Worm (Caenorhabditis elegans) whole organism, young adult: Measurements from ENCODE around the gene ZK418.6.

ENCODE experiments used
- B0035.1 ChIP-seq: sonication (generic microtip); optimal IDR thresholded peaks from 2 replicates; lab custom pipeline; 2016; ENCODE audit warnings: missing genetic modification characterization, mild to moderate bottlenecking, missing compliant biosample characterization, missing genotype, missing genetic modification reagents
- C17E4.6 ChIP-seq: fragments of 200-800 bp; sonication (Bioruptor generic); IDR thresholded peaks from 2 replicates; pipeline ENCODE4 v1.3.6; 2022; ENCODE audit warnings: missing genetic modification reagents, missing genetic modification characterization, missing compliant biosample characterization
- D2030.7 ChIP-seq: fragments of 200-800 bp; sonication (Bioruptor generic); IDR thresholded peaks from 2 replicates; pipeline ENCODE4 v1.3.6; 2022; ENCODE audit warnings: missing genetic modification reagents, missing genetic modification characterization, missing compliant biosample characterization
- F10E7.11 ChIP-seq: sonication (generic microtip); optimal IDR thresholded peaks from 2 replicates; lab custom pipeline; 2017; ENCODE audit warnings: mild to moderate bottlenecking, missing genetic modification characterization, moderate library complexity, missing compliant biosample characterization
- F33H1.4 ChIP-seq: fragments of 200-800 bp; sonication (Bioruptor generic); IDR thresholded peaks from 2 replicates; pipeline ENCODE4 v1.3.6; 2022; ENCODE audit warnings: missing genetic modification reagents, missing genetic modification characterization, missing compliant biosample characterization
- F37B4.10 ChIP-seq: fragments of 200-800 bp; sonication (Bioruptor generic); IDR thresholded peaks from 2 replicates; pipeline ENCODE4 v1.3.6; 2022; ENCODE audit warnings: missing genetic modification characterization, missing compliant biosample characterization
- F52B5.7 ChIP-seq: sonication (generic microtip); optimal IDR thresholded peaks from 2 replicates; lab custom pipeline; 2016; ENCODE audit warnings: mild to moderate bottlenecking, missing genetic modification characterization, missing compliant biosample characterization
- F57A8.1 ChIP-seq: fragments of 200-800 bp; sonication (Bioruptor generic); optimal IDR thresholded peaks from 2 replicates; lab custom pipeline; 2018; ENCODE audit warnings: mild to moderate bottlenecking, missing genetic modification characterization, moderate library complexity, missing compliant biosample characterization
- K12H6.12 ChIP-seq: fragments of 200-800 bp; sonication (Bioruptor generic); optimal IDR thresholded peaks from 2 replicates; lab custom pipeline; 2018; ENCODE audit warnings: mild to moderate bottlenecking, missing genetic modification characterization, missing compliant biosample characterization
- T26A5.8 ChIP-seq: sonication (generic microtip); optimal IDR thresholded peaks from 2 replicates; lab custom pipeline; 2016; ENCODE audit warnings: missing genetic modification characterization, missing compliant biosample characterization
- athp-1 ChIP-seq: sonication (generic microtip); optimal IDR thresholded peaks from 2 replicates; lab custom pipeline; 2017; ENCODE audit warnings: mild to moderate bottlenecking, missing genetic modification characterization, missing compliant biosample characterization
- ceh-100 ChIP-seq: fragments of 200-800 bp; sonication (Bioruptor generic); IDR thresholded peaks from 2 replicates; pipeline ENCODE4 v1.3.6; 2022; ENCODE audit warnings: missing genetic modification reagents, missing genetic modification characterization, missing compliant biosample characterization
- ceh-58 ChIP-seq: fragments of 200-800 bp; sonication (Bioruptor generic); IDR thresholded peaks from 2 replicates; pipeline ENCODE4 v1.3.6; 2022; ENCODE audit warnings: missing genetic modification characterization, missing compliant biosample characterization
- ceh-91 ChIP-seq: fragments of 200-800 bp; sonication (Bioruptor generic); IDR thresholded peaks from 2 replicates; pipeline ENCODE4 v1.3.6; 2022; ENCODE audit warnings: missing genetic modification reagents, missing genetic modification characterization, missing compliant biosample characterization
- die-1 ChIP-seq: sonication (generic microtip); optimal IDR thresholded peaks from 2 replicates; lab custom pipeline; 2016; ENCODE audit warnings: missing genotype, mild to moderate bottlenecking, missing genetic modification characterization, missing compliant biosample characterization
- efl-1 ChIP-seq: fragments of 150-350 bp; optimal IDR thresholded peaks from 2 replicates; lab custom pipeline; 2014; ENCODE audit warnings: missing biosample characterization, missing genetic modification reagents, missing genetic modification characterization
- egrh-3 ChIP-seq: fragments of 200-800 bp; sonication (Bioruptor generic); IDR thresholded peaks from 2 replicates; pipeline ENCODE4 v1.3.6; 2022; ENCODE audit warnings: missing genetic modification reagents, missing genetic modification characterization, missing compliant biosample characterization
- fkh-3 ChIP-seq: sonication (generic microtip); optimal IDR thresholded peaks from 2 replicates; lab custom pipeline; 2016; ENCODE audit warnings: mild to moderate bottlenecking, missing genetic modification characterization, missing compliant biosample characterization
- hmg-1.2 ChIP-seq: fragments of 200-800 bp; sonication (Bioruptor generic); IDR thresholded peaks from 2 replicates; pipeline ENCODE4 v1.3.6; 2022; ENCODE audit warnings: missing genetic modification reagents, missing genetic modification characterization, missing compliant biosample characterization
- hmg-20 ChIP-seq: fragments of 200-800 bp; sonication (Bioruptor generic); IDR thresholded peaks from 2 replicates; pipeline ENCODE4 v1.3.6; 2022; ENCODE audit warnings: missing genetic modification reagents, missing genetic modification characterization, missing compliant biosample characterization
- lin-35 ChIP-seq, 3 experiments: fragments of 150-350 bp in 2 of 3; sonication (generic microtip) in 1 of 3; optimal IDR thresholded peaks; 2 replicates each; lab custom pipeline; 2014 to 2018; ENCODE audit warnings: missing biosample characterization in 3 of 3, missing genetic modification characterization in 3 of 3, missing genetic modification reagents in 3 of 3
- lin-40 ChIP-seq: sonication (generic microtip); optimal IDR thresholded peaks from 2 replicates; lab custom pipeline; 2016; ENCODE audit warnings: missing genetic modification characterization, mild to moderate bottlenecking, missing compliant biosample characterization, missing genotype, missing genetic modification reagents
- lin-54 ChIP-seq: fragments of 200-800 bp; sonication (Bioruptor generic); optimal IDR thresholded peaks from 2 replicates; lab custom pipeline; 2018; ENCODE audit warnings: mild to moderate bottlenecking, missing genetic modification characterization, missing compliant biosample characterization
- lsl-1 ChIP-seq: fragments of 200-800 bp; sonication (Bioruptor generic); optimal IDR thresholded peaks from 2 replicates; lab custom pipeline; 2018; ENCODE audit warnings: mild to moderate bottlenecking, missing genetic modification characterization, moderate library complexity, missing compliant biosample characterization
- madf-6 ChIP-seq: fragments of 200-800 bp; sonication (Bioruptor generic); IDR thresholded peaks from 2 replicates; pipeline ENCODE4 v1.3.6; 2022; ENCODE audit warnings: missing genetic modification reagents, missing genetic modification characterization, missing compliant biosample characterization
- mxl-1 ChIP-seq: sonication (generic microtip); optimal IDR thresholded peaks from 2 replicates; lab custom pipeline; 2016; ENCODE audit warnings: missing genetic modification characterization, missing compliant biosample characterization
- nfya-2 ChIP-seq: fragments of 200-800 bp; sonication (Bioruptor generic); IDR thresholded peaks from 2 replicates; pipeline ENCODE4 v1.3.6; 2022; ENCODE audit warnings: missing genetic modification reagents, missing genetic modification characterization, missing compliant biosample characterization
- nhr-27 ChIP-seq: fragments of 200-800 bp; sonication (Bioruptor generic); optimal IDR thresholded peaks from 2 replicates; lab custom pipeline; 2018; ENCODE audit warnings: mild to moderate bottlenecking, missing genetic modification characterization, moderate library complexity, missing compliant biosample characterization
- rpc-1 ChIP-seq, 2 experiments: fragments of 150-350 bp in 1 of 2; sonication (generic microtip) in 1 of 2; optimal IDR thresholded peaks; 2 replicates each; lab custom pipeline; 2014 to 2018; ENCODE audit warnings: missing biosample characterization in 1 of 2, missing genetic modification characterization in 1 of 2, missing genetic modification reagents in 1 of 2, missing genotype in 1 of 2
- snpc-1.1 ChIP-seq: sonication (generic microtip); optimal IDR thresholded peaks from 2 replicates; lab custom pipeline; 2017; ENCODE audit warnings: missing genetic modification characterization, mild to moderate bottlenecking, missing compliant biosample characterization, antibody characterized with exemption, moderate library complexity, missing genotype, missing genetic modification reagents; ENCODE audit not compliant: insufficient read depth
- snpc-3.4 ChIP-seq: sonication (generic microtip); optimal IDR thresholded peaks from 2 replicates; lab custom pipeline; 2017; ENCODE audit warnings: missing genetic modification characterization, mild to moderate bottlenecking, missing compliant biosample characterization, antibody characterized with exemption, moderate library complexity, missing genotype, missing genetic modification reagents
- tbp1 ChIP-seq: fragments of 200-800 bp; sonication (Bioruptor generic); optimal IDR thresholded peaks from 2 replicates; lab custom pipeline; 2018; ENCODE audit warnings: mild to moderate bottlenecking, missing genetic modification characterization, missing compliant biosample characterization
- unc-62 ChIP-seq: fragments of 150-350 bp; optimal IDR thresholded peaks from 2 replicates; lab custom pipeline; 2014; ENCODE audit warnings: missing biosample characterization, missing genetic modification reagents, missing genetic modification characterization
- xnd-1 ChIP-seq: sonication (generic microtip); optimal IDR thresholded peaks from 2 replicates; lab custom pipeline; 2016; ENCODE audit warnings: missing genotype, missing genetic modification reagents, missing genetic modification characterization, missing compliant biosample characterization

Gene ZK418.6

ce11 chrIII:7063061-7063460 is 15.6 kb downstream of the ZK418.6 start:
- TF ChIP-seq K12H6.12 (tag; lab: Kevin White, UChicago) (no peak), nhr-27 (tag; lab: Kevin White, UChicago) (no peak), hmg-20 (GFP tag; lab: Robert Waterston, UW) (no peak), lin-54 (GFP tag; lab: Kevin White, UChicago) (no peak), tbp1 (GFP tag; lab: Kevin White, UChicago) (no peak), rpc-1 (optimal IDR thresholded peaks at IDR 0.05; lab: Kevin White, UChicago) (no peak), rpc-1 (tag; optimal IDR thresholded peaks at IDR 0.05; lab: Kevin White, UChicago) (no peak), F52B5.7 (no peak), xnd-1 (tag; lab: Kevin White, UChicago) (no peak), F10E7.11 (tag; lab: Kevin White, UChicago) (no peak), egrh-3 (GFP tag; lab: Robert Waterston, UW) (no peak)

DNA sequence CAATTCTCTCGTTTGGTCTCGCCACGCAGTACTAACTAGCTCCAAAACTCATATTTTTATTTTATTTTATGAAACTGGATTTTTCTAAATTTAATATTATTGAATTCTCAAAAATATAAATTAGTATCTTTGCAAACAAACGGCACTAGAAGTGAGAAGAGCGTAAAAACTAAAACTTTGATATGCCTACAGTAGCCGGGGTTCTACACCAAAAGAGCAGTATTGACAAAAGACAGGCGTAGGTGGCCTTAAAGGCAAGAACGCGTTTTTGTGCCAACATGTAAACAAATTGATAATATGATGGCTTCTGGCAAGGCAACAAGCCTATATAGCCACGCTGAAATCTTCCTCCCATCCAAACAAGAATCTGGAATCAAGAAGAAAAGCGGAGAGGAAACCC is 16.1 kb downstream of the ZK418.6 start, which contains the start of gene R01H2.1:
Gene R01H2.1 (plus strand): TSS at position 301 of the 400 bp plus-strand sequence.
- TF ChIP-seq C17E4.6 (GFP tag; lab: Robert Waterston, UW) = no peak
- no peak for TF ChIP-seq snpc-1.1
- no peak for TF ChIP-seq F57A8.1 (GFP tag; lab: Kevin White, UChicago)
- no peak for TF ChIP-seq T26A5.8
- no peak for TF ChIP-seq unc-62
- no peak for TF ChIP-seq mxl-1 (tag; lab: Kevin White, UChicago)
- TF ChIP-seq athp-1 (tag; lab: Kevin White, UChicago) = no peak
- TF ChIP-seq nfya-2 (GFP tag; lab: Robert Waterston, UW) = no peak
- TF ChIP-seq snpc-3.4 (tag; lab: Kevin White, UChicago) = no peak
- TF ChIP-seq die-1 (tag; lab: Kevin White, UChicago) = no peak
- no peak for TF ChIP-seq ceh-100

ce11 chrIII:7060531-7061095 is 18.0 kb downstream of the ZK418.6 start, which contains the start of gene egg-2:
Gene egg-2 (minus strand): TSS chrIII:7060583.
- TF ChIP-seq lin-54 (GFP tag; lab: Kevin White, UChicago) (peak; percentile 55), lin-40 (tag; lab: Kevin White, UChicago) (no peak), xnd-1 (tag; lab: Kevin White, UChicago) (peak; percentile 39), F33H1.4 (GFP tag; lab: Robert Waterston, UW) (peak; percentile 79), F37B4.10 (no peak), lsl-1 (GFP tag; lab: Kevin White, UChicago) (peak; percentile 81), D2030.7 (peak; percentile 17; the same call in 1 of the 2 replicates), tbp1 (GFP tag; lab: Kevin White, UChicago) (no peak), hmg-1.2 (peak; percentile 16; the same call in 1 of the 2 replicates), efl-1 (GFP tag; lab: Kevin White, UChicago) (peak; percentile 69), madf-6 (GFP tag; lab: Robert Waterston, UW) (peak; percentile 77), ceh-91 (GFP tag; lab: Robert Waterston, UW) (peak; percentile 46)

DNA sequence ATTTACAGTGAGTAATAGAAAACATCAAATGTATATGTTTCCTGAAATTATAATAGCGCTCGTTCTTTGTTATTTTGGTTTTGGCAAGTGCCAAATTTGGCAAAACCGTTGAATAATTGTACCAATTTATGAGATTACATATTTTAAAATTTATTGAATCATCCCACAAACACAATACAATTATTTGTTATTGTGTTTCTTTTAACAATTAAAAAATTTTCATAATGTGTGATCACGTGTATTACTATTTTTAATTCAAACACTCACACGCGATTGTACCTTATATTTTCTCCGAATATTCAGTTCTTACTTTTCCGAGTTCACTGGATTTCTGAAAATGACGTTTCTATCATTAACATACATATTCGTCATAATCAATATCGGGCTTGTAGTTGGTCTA is 22.4 kb downstream of the ZK418.6 start, which contains the start of gene R01H2.2:
Gene R01H2.2 (plus strand): TSS at position 301 of the 400 bp plus-strand sequence.
- TF ChIP-seq lin-35 (GFP tag; optimal IDR thresholded peaks at IDR 0.05; lab: Kevin White, UChicago) = no peak

ce11 chrIII:7045643-7046042 is 33.0 kb downstream of the ZK418.6 start, which contains the start of gene R01H2.7:
Gene R01H2.7 (minus strand): TSS chrIII:7045743.
- TF ChIP-seq B0035.1 = no peak
- no peak for TF ChIP-seq ceh-58 (GFP tag; lab: Robert Waterston, UW)
- TF ChIP-seq fkh-3 (tag; lab: Kevin White, UChicago) = no peak
